Worm (Caenorhabditis elegans) whole organism, late embryonic: ENCODE data around the gene lov-1.

Experiments
- F13H6.1 ChIP-seq: sonication (generic microtip); optimal IDR thresholded peaks from 2 replicates; lab custom pipeline; 2016; ENCODE audit warnings: missing genetic modification characterization, missing compliant biosample characterization
- K02D7.2 ChIP-seq: sonication (generic microtip); optimal IDR thresholded peaks from 2 replicates; lab custom pipeline; 2017; ENCODE audit warnings: mild to moderate bottlenecking, missing genetic modification characterization, missing compliant biosample characterization
- K09A11.1 ChIP-seq: sonication (generic microtip); optimal IDR thresholded peaks from 2 replicates; lab custom pipeline; 2017; ENCODE audit warnings: antibody characterized with exemption, mild to moderate bottlenecking, missing genetic modification characterization, missing compliant biosample characterization; ENCODE audit not compliant: insufficient read depth
- ama-1 ChIP-seq: fragments of 150-350 bp; optimal IDR thresholded peaks from 2 replicates; lab custom pipeline; 2014
- ceh-14 ChIP-seq: sonication (generic microtip); optimal IDR thresholded peaks from 2 replicates; lab custom pipeline; 2016; ENCODE audit warnings: missing genotype, missing genetic modification characterization, missing compliant biosample characterization
- ceh-18 ChIP-seq: sonication (generic microtip); optimal IDR thresholded peaks from 2 replicates; lab custom pipeline; 2016; ENCODE audit warnings: missing genetic modification characterization, missing compliant biosample characterization
- ceh-19 ChIP-seq: fragments of 200-800 bp; sonication (Bioruptor generic); optimal IDR thresholded peaks from 2 replicates; lab custom pipeline; 2018; ENCODE audit warnings: mild to moderate bottlenecking, missing genetic modification characterization, missing compliant biosample characterization
- ceh-22 ChIP-seq: sonication (generic microtip); optimal IDR thresholded peaks from 2 replicates; lab custom pipeline; 2017; ENCODE audit warnings: missing biosample characterization, missing genetic modification characterization
- ceh-30 ChIP-seq: fragments of 150-350 bp; optimal IDR thresholded peaks from 2 replicates; lab custom pipeline; 2014; ENCODE audit warnings: missing biosample characterization, missing genetic modification characterization
- ceh-31 ChIP-seq: sonication (generic microtip); optimal IDR thresholded peaks from 2 replicates; lab custom pipeline; 2016; ENCODE audit warnings: missing genetic modification characterization, missing compliant biosample characterization
- ceh-34 ChIP-seq: sonication (generic microtip); optimal IDR thresholded peaks from 2 replicates; lab custom pipeline; 2016; ENCODE audit warnings: mild to moderate bottlenecking, missing genetic modification characterization, missing compliant biosample characterization
- ceh-45 ChIP-seq: fragments of 200-800 bp; sonication (Bioruptor generic); IDR thresholded peaks from 2 replicates; pipeline ENCODE4 v1.3.6; 2022; ENCODE audit warnings: missing genetic modification reagents, missing genetic modification characterization, missing compliant biosample characterization
- ceh-9 ChIP-seq: sonication (generic microtip); optimal IDR thresholded peaks from 2 replicates; lab custom pipeline; 2016; ENCODE audit warnings: mild to moderate bottlenecking, missing genetic modification characterization, inconsistent platforms, missing compliant biosample characterization
- che-1 ChIP-seq: sonication (generic microtip); optimal IDR thresholded peaks from 2 replicates; lab custom pipeline; 2016; ENCODE audit warnings: mild to moderate bottlenecking, missing genetic modification characterization, missing compliant biosample characterization
- dmd-4 ChIP-seq: sonication (generic microtip); optimal IDR thresholded peaks from 2 replicates; lab custom pipeline; 2016; ENCODE audit warnings: borderline replicate concordance, missing genetic modification characterization, missing compliant biosample characterization
- ets-4 ChIP-seq: sonication (generic microtip); optimal IDR thresholded peaks from 2 replicates; lab custom pipeline; 2016; ENCODE audit warnings: missing genetic modification characterization, missing compliant biosample characterization
- eyg-1 ChIP-seq: sonication (generic microtip); optimal IDR thresholded peaks from 2 replicates; lab custom pipeline; 2016; ENCODE audit warnings: missing genotype, missing genetic modification characterization, missing compliant biosample characterization
- fax-1 ChIP-seq: sonication (generic microtip); optimal IDR thresholded peaks from 2 replicates; lab custom pipeline; 2016; ENCODE audit warnings: missing genotype, missing genetic modification characterization, missing compliant biosample characterization
- fkh-6 ChIP-seq: sonication (generic microtip); optimal IDR thresholded peaks from 2 replicates; lab custom pipeline; 2016; ENCODE audit warnings: missing genetic modification characterization, missing compliant biosample characterization
- gmeb-2 ChIP-seq: sonication (generic microtip); optimal IDR thresholded peaks from 2 replicates; lab custom pipeline; 2016; ENCODE audit warnings: missing genetic modification characterization, inconsistent platforms, missing compliant biosample characterization
- hlh-15 ChIP-seq: sonication (generic microtip); optimal IDR thresholded peaks from 2 replicates; lab custom pipeline; 2016; ENCODE audit warnings: missing genetic modification characterization, missing compliant biosample characterization
- hlh-6 ChIP-seq: sonication (generic microtip); optimal IDR thresholded peaks from 2 replicates; lab custom pipeline; 2016; ENCODE audit warnings: missing genotype, missing genetic modification characterization, missing compliant biosample characterization
- hlh-8 ChIP-seq: sonication (generic microtip); optimal IDR thresholded peaks from 2 replicates; lab custom pipeline; 2016; ENCODE audit warnings: missing genotype, missing genetic modification characterization, missing compliant biosample characterization
- lim-6 ChIP-seq: sonication (generic microtip); optimal IDR thresholded peaks from 2 replicates; lab custom pipeline; 2016; ENCODE audit warnings: missing genetic modification characterization, missing compliant biosample characterization
- lin-11 ChIP-seq: fragments of 200-800 bp; sonication (Bioruptor generic); optimal IDR thresholded peaks from 2 replicates; lab custom pipeline; 2018; ENCODE audit warnings: mild to moderate bottlenecking, missing genetic modification characterization, missing compliant biosample characterization
- madf-2 ChIP-seq: sonication (generic microtip); optimal IDR thresholded peaks from 2 replicates; lab custom pipeline; 2017; ENCODE audit warnings: missing genetic modification characterization, missing compliant biosample characterization
- nfya-1 ChIP-seq: sonication (generic microtip); optimal IDR thresholded peaks from 2 replicates; lab custom pipeline; 2017; ENCODE audit warnings: missing genetic modification characterization, mild to moderate bottlenecking, missing compliant biosample characterization, antibody characterized with exemption, moderate library complexity
- nhr-11 ChIP-seq: fragments of 150-350 bp; optimal IDR thresholded peaks from 2 replicates; lab custom pipeline; 2014; ENCODE audit warnings: missing biosample characterization, missing genetic modification characterization
- npax-4 ChIP-seq: sonication (generic microtip); optimal IDR thresholded peaks from 2 replicates; lab custom pipeline; 2016; ENCODE audit warnings: missing genetic modification characterization, missing compliant biosample characterization
- odd-2 ChIP-seq: sonication (generic microtip); optimal IDR thresholded peaks from 2 replicates; lab custom pipeline; 2017; ENCODE audit warnings: antibody characterized with exemption, mild to moderate bottlenecking, missing genetic modification characterization, missing compliant biosample characterization
- pag-3 ChIP-seq: sonication (generic microtip); optimal IDR thresholded peaks from 2 replicates; lab custom pipeline; 2016; ENCODE audit warnings: missing compliant biosample characterization, missing genetic modification characterization, borderline replicate concordance
- pat-9 ChIP-seq: fragments of 200-800 bp; sonication (Bioruptor generic); optimal IDR thresholded peaks from 2 replicates; lab custom pipeline; 2018; ENCODE audit warnings: mild to moderate bottlenecking, missing genetic modification characterization, moderate library complexity, missing compliant biosample characterization
- pha-2 ChIP-seq: sonication (generic microtip); optimal IDR thresholded peaks from 2 replicates; lab custom pipeline; 2017; ENCODE audit warnings: mild to moderate bottlenecking, missing genetic modification characterization, missing compliant biosample characterization
- pros-1 ChIP-seq: fragments of 150-350 bp; optimal IDR thresholded peaks from 2 replicates; lab custom pipeline; 2014; ENCODE audit warnings: missing biosample characterization, missing genetic modification reagents, missing genetic modification characterization
- ref-2 ChIP-seq: sonication (generic microtip); optimal IDR thresholded peaks from 2 replicates; lab custom pipeline; 2016; ENCODE audit warnings: missing genetic modification characterization, missing compliant biosample characterization
- sdc-2 ChIP-seq: sonication (generic microtip); optimal IDR thresholded peaks from 2 replicates; lab custom pipeline; 2016; ENCODE audit warnings: missing genotype, missing genetic modification characterization, missing compliant biosample characterization
- sox-2 ChIP-seq: fragments of 200-800 bp; sonication (Bioruptor generic); IDR thresholded peaks from 2 replicates; pipeline ENCODE4 v1.3.6; 2022; ENCODE audit warnings: missing genetic modification reagents, missing genetic modification characterization, missing compliant biosample characterization
- sox-4 ChIP-seq: sonication (generic microtip); optimal IDR thresholded peaks from 2 replicates; lab custom pipeline; 2017; ENCODE audit warnings: mild to moderate bottlenecking, missing genetic modification characterization, inconsistent platforms, missing compliant biosample characterization
- syd-9 ChIP-seq: sonication (generic microtip); optimal IDR thresholded peaks from 2 replicates; lab custom pipeline; 2016; ENCODE audit warnings: mild to moderate bottlenecking, missing genetic modification characterization, moderate library complexity, missing compliant biosample characterization
- tbx-2 ChIP-seq: sonication (generic microtip); optimal IDR thresholded peaks from 2 replicates; lab custom pipeline; 2016; ENCODE audit warnings: missing genetic modification characterization, missing compliant biosample characterization
- tbx-7 ChIP-seq: sonication (generic microtip); optimal IDR thresholded peaks from 2 replicates; lab custom pipeline; 2016; ENCODE audit warnings: missing genotype, missing genetic modification characterization, missing compliant biosample characterization
- ttx-3 ChIP-seq: sonication (generic microtip); optimal IDR thresholded peaks from 2 replicates; lab custom pipeline; 2016; ENCODE audit warnings: missing genetic modification reagents, missing genetic modification characterization, missing compliant biosample characterization
- unc-55 ChIP-seq: sonication (generic microtip); optimal IDR thresholded peaks from 2 replicates; lab custom pipeline; 2017; ENCODE audit warnings: missing biosample characterization, missing genetic modification reagents, missing genetic modification characterization
- zip-5 ChIP-seq: sonication (generic microtip); optimal IDR thresholded peaks from 2 replicates; lab custom pipeline; 2016; ENCODE audit warnings: missing genetic modification characterization, missing compliant biosample characterization
- ztf-16 ChIP-seq: sonication (generic microtip); optimal IDR thresholded peaks from 2 replicates; lab custom pipeline; 2017; ENCODE audit warnings: missing genetic modification characterization, missing compliant biosample characterization

The lov-1 gene

DNA sequence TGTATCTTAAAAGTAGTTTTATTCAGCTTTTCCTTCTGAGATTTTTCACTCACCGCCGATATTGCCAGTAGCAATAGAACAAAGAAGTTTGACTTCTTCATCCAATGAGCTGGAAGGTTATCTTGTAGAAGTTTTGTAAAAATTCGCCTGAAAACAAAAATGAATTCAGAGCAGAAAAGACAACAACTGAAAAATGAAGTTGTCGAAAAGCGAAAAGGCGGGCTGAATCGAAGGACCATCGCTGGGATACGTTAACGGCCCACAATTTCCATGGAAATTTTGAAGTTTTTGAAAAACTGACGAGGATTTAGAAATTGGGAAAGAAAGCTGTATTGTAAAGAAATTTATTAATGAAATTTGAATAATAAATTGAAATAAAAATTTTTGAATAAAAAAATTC, at the start of gene lov-1:
TSS of gene lov-1 (minus strand) at position 101 of the 400 bp plus-strand sequence.
- no peak for TF ChIP-seq nhr-11 (tag; lab: Kevin White, UChicago)
- TF ChIP-seq pros-1 (tag; lab: Kevin White, UChicago), result no peak
- TF ChIP-seq sox-4 (tag; lab: Kevin White, UChicago), result no peak

DNA sequence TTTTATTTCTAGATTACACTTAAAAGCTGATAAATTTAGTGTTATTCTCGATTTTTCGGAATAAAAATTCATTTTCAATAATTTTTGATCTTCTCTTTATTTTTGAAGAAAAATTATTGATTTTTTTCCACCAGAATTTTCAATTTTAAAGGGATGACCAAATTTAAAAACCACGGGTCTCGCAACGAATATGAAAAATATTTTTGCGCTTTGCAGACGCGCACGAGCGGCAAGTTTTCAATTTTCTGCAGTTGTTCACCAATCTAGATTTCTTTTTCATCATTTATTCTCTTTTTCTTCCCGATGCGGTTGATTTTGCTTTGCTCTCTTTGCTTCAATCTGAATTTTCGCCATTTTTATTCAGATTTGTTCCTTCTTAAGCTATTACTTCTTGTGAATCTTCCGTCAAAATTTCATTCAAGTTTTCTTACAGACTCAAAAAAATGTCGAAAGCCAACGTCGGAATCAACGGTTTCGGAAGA, 49.3 kb upstream of the lov-1 start, which contains the start of gene gpd-4:
TSS of gene gpd-4 (plus strand) at position 432 of the 482 bp plus-strand sequence.
- TF ChIP-seq hlh-15 (tag; lab: Kevin White, UChicago), result no peak
- no peak for TF ChIP-seq K09A11.1
- TF ChIP-seq pha-2 (tag; lab: Kevin White, UChicago), result no peak
- no peak for TF ChIP-seq madf-2 (tag; lab: Kevin White, UChicago)
- TF ChIP-seq pat-9, result no peak
- TF ChIP-seq tbx-2 (tag; lab: Kevin White, UChicago), result no peak
- no peak for TF ChIP-seq pag-3 (tag; lab: Kevin White, UChicago)
- TF ChIP-seq che-1 (tag; lab: Kevin White, UChicago), result no peak
- no peak for TF ChIP-seq eyg-1 (tag; lab: Kevin White, UChicago)

DNA sequence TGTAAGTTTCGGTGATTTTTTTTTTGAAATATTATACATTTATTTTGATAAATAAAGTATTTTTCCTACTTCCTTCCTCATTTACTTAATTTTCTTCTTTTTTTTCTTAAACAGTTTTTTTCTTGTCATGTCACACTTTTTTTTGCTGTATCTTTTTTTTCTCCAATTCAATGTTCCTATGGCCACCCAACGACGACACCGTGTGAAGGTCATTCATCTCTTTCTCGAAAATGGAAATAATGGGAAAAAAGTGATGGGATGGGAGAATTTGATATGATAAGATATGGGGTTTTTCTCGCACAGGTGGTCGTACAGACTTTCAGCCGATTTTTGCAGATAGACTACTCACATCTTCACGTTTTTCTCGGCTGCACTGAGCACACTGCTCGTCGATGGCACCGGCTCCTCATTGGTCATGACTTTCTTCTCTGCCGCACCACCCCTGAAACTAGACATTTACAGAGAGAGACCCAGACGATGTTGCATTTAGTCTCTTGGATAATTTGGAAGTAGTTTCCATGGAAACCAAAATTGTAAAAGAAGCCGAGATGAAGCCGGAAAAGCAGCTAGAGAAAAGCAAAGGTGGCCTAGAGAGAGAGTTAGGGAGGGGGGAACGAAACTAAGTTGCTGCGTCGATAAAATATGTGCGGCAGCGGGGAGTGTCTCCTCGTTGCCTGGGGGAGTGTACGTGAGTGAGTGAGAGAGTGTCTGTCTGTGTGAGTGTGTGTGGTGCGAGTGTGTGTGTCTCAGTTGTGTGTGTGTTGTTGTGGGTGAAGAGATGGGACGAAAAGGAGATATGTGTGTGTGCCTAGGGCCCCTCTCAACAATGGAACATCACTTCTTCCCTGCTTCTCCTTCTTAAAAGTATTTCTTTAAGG, 47.5 kb upstream of the lov-1 start, which contains the start of gene daf-19:
TSS of gene daf-19 (minus strand) at position 442 of the 878 bp plus-strand sequence.
- TF ChIP-seq ceh-14 (tag; lab: Kevin White, UChicago) (peak; percentile 87), che-1 (tag; lab: Kevin White, UChicago) (peak; percentile 29), lim-6 (tag; lab: Kevin White, UChicago) (no peak), unc-55 (no peak), K09A11.1 (peak; percentile 41), tbx-7 (tag; lab: Kevin White, UChicago) (no peak), ceh-18 (tag; lab: Kevin White, UChicago) (peak; percentile 87), pag-3 (tag; lab: Kevin White, UChicago) (no peak), ceh-9 (no peak), ets-4 (tag; lab: Kevin White, UChicago) (peak; percentile 54), npax-4 (tag; lab: Kevin White, UChicago) (no peak), lin-11 (no peak), sdc-2 (tag; lab: Kevin White, UChicago) (peak; percentile 76), ttx-3 (tag; lab: Kevin White, UChicago) (no peak), ceh-19 (GFP tag; lab: Kevin White, UChicago) (peak; percentile 88), zip-5 (no peak), ceh-22 (no peak), ama-1 (lab: Kevin White, UChicago) (peak; percentile 81), dmd-4 (tag; lab: Kevin White, UChicago) (peak; percentile 52), K02D7.2 (tag; lab: Kevin White, UChicago) (peak; percentile 32), ref-2 (peak; percentile 79), hlh-8 (tag; lab: Kevin White, UChicago) (peak; percentile 74), sox-2 (GFP tag; lab: Robert Waterston, UW) (0 out of 2 replicates have a peak, but pooled peaks have one; percentile 24), ztf-16 (tag; lab: Kevin White, UChicago) (peak; percentile 37), hlh-15 (tag; lab: Kevin White, UChicago) (no peak), hlh-6 (tag; lab: Kevin White, UChicago) (peak; percentile 90), ceh-30 (peak; percentile 72), ceh-31 (peak; percentile 84), tbx-2 (tag; lab: Kevin White, UChicago) (peak; percentile 91), fax-1 (peak; percentile 21), syd-9 (tag; lab: Kevin White, UChicago) (peak; percentile 92), gmeb-2 (peak; percentile 45), F13H6.1 (tag; lab: Kevin White, UChicago) (peak; percentile 57), nfya-1 (tag; lab: Kevin White, UChicago) (peak; percentile 79), odd-2 (tag; lab: Kevin White, UChicago) (no peak), sox-4 (tag; lab: Kevin White, UChicago) (peak; percentile 78), pha-2 (tag; lab: Kevin White, UChicago) (peak; percentile 68), fkh-6 (tag; lab: Kevin White, UChicago) (peak; percentile 75), ceh-45 (GFP tag; lab: Robert Waterston, UW) (peak; percentile 48; the same call in 1 of the 2 replicates), ceh-34 (peak; percentile 61)
